Fruit fly (Drosophila melanogaster) whole organism, embryonic: ENCODE results near the gene VhaAC45RP.

Experiments
- BEAF-32 ChIP-seq: fragments of 200-800 bp; sonication (Bioruptor generic); optimal IDR thresholded peaks from 3 replicates; lab custom pipeline; 2017; ENCODE audit warnings: missing biosample characterization, missing genetic modification characterization, mild to moderate bottlenecking, moderate library complexity, missing genetic modification reagents
- CG10267 ChIP-seq: fragments of 200-800 bp; sonication (Bioruptor generic); optimal IDR thresholded peaks from 2 replicates; lab custom pipeline; 2018; ENCODE audit warnings: missing biosample characterization, mild to moderate bottlenecking, missing genetic modification characterization, moderate library complexity
- CG14441 ChIP-seq: fragments of 200-800 bp; sonication (Bioruptor generic); IDR thresholded peaks from 2 replicates; pipeline ENCODE4 v1.3.6; 2022; ENCODE audit warnings: missing biosample characterization, missing genetic modification characterization
- CG15696 ChIP-seq: fragments of 200-800 bp; sonication (Bioruptor generic); optimal IDR thresholded peaks from 2 replicates; lab custom pipeline; 2019; ENCODE audit warnings: missing biosample characterization, mild to moderate bottlenecking, missing genetic modification characterization, moderate library complexity
- CG1603 ChIP-seq: fragments of 200-800 bp; sonication (Bioruptor generic); optimal IDR thresholded peaks from 2 replicates; lab custom pipeline; 2019; ENCODE audit warnings: missing biosample characterization, mild to moderate bottlenecking, missing genetic modification characterization, moderate library complexity
- CG16779 ChIP-seq: fragments of 200-800 bp; sonication (Bioruptor generic); IDR thresholded peaks from 2 replicates; pipeline ENCODE4 v1.3.6; 2022; ENCODE audit warnings: missing biosample characterization, missing genetic modification characterization
- CG16863 ChIP-seq: fragments of 200-800 bp; sonication (Bioruptor generic); optimal IDR thresholded peaks from 3 replicates; lab custom pipeline; 2016; ENCODE audit warnings: missing biosample characterization, missing genetic modification characterization
- CG17186 ChIP-seq: fragments of 200-800 bp; sonication (Bioruptor generic); optimal IDR thresholded peaks from 3 replicates; lab custom pipeline; 2017; ENCODE audit warnings: missing biosample characterization, missing genetic modification reagents, missing genetic modification characterization
- CG17612 ChIP-seq: fragments of 200-800 bp; sonication (Bioruptor generic); IDR thresholded peaks from 2 replicates; pipeline ENCODE4 v1.3.6; 2022; ENCODE audit warnings: missing biosample characterization, missing genetic modification characterization
- CG17912 ChIP-seq: fragments of 200-800 bp; sonication (Bioruptor generic); optimal IDR thresholded peaks from 2 replicates; lab custom pipeline; 2018; ENCODE audit warnings: missing biosample characterization, mild to moderate bottlenecking, missing genetic modification characterization
- CG1832 ChIP-seq: fragments of 200-800 bp; sonication (Bioruptor generic); optimal IDR thresholded peaks from 2 replicates; lab custom pipeline; 2017; ENCODE audit warnings: missing biosample characterization, mild to moderate bottlenecking, missing genetic modification characterization, inconsistent platforms
- CG2129 ChIP-seq: fragments of 200-800 bp; sonication (Bioruptor generic); IDR thresholded peaks from 2 replicates; pipeline ENCODE4 v1.3.6; 2022; ENCODE audit warnings: missing biosample characterization, missing genetic modification characterization; ENCODE audit not compliant: partially characterized antibody
- CG2202 ChIP-seq: fragments of 200-800 bp; sonication (Bioruptor generic); optimal IDR thresholded peaks from 2 replicates; lab custom pipeline; 2018; ENCODE audit warnings: missing biosample characterization, mild to moderate bottlenecking, missing genetic modification characterization
- CG2678 ChIP-seq: fragments of 200-800 bp; sonication (Bioruptor generic); optimal IDR thresholded peaks from 3 replicates; lab custom pipeline; 2019; ENCODE audit warnings: missing biosample characterization, mild to moderate bottlenecking, missing genetic modification characterization, moderate library complexity
- CG30020 ChIP-seq: fragments of 200-800 bp; optimal IDR thresholded peaks from 2 replicates; lab custom pipeline; 2019; ENCODE audit warnings: missing biosample characterization, mild to moderate bottlenecking, missing genetic modification characterization, moderate library complexity
- CG30431 ChIP-seq: fragments of 200-800 bp; sonication (Bioruptor generic); optimal IDR thresholded peaks from 2 replicates; lab custom pipeline; 2017; ENCODE audit warnings: missing biosample characterization, missing genetic modification characterization
- CG31388 ChIP-seq: fragments of 200-800 bp; sonication (Bioruptor generic); optimal IDR thresholded peaks from 2 replicates; lab custom pipeline; 2016; ENCODE audit warnings: missing biosample characterization, missing genetic modification characterization
- CG6175 ChIP-seq: fragments of 200-800 bp; sonication (Bioruptor generic); IDR thresholded peaks from 3 replicates; pipeline ENCODE4 v1.3.6; 2022; ENCODE audit warnings: missing biosample characterization, missing genetic modification characterization
- CG7839 ChIP-seq: fragments of 200-800 bp; sonication (Bioruptor generic); optimal IDR thresholded peaks from 3 replicates; lab custom pipeline; 2018; ENCODE audit warnings: missing biosample characterization, mild to moderate bottlenecking, missing genetic modification characterization, moderate library complexity
- CG9932 ChIP-seq: fragments of 200-800 bp; sonication (Bioruptor generic); IDR thresholded peaks from 2 replicates; pipeline ENCODE4 v1.3.6; 2022; ENCODE audit warnings: missing biosample characterization, missing genetic modification characterization
- D19A ChIP-seq: fragments of 200-800 bp; optimal IDR thresholded peaks from 3 replicates; lab custom pipeline; 2019; ENCODE audit warnings: missing biosample characterization, mild to moderate bottlenecking, missing genetic modification characterization, moderate library complexity
- D19B ChIP-seq: fragments of 200-800 bp; sonication (Bioruptor generic); optimal IDR thresholded peaks from 2 replicates; lab custom pipeline; 2017; ENCODE audit warnings: missing biosample characterization, mild to moderate bottlenecking, missing genetic modification characterization
- Drgx ChIP-seq: fragments of 200-800 bp; sonication (Bioruptor generic); IDR thresholded peaks from 2 replicates; pipeline ENCODE4 v1.3.6; 2022; ENCODE audit warnings: missing biosample characterization, missing genetic modification characterization
- HmgD ChIP-seq: fragments of 200-800 bp; sonication (Bioruptor generic); optimal IDR thresholded peaks from 3 replicates; lab custom pipeline; 2016; ENCODE audit warnings: missing biosample characterization, missing genetic modification characterization
- Hr3 ChIP-seq: fragments of 200-800 bp; sonication (Bioruptor generic); optimal IDR thresholded peaks from 3 replicates; lab custom pipeline; 2016; ENCODE audit warnings: missing biosample characterization, missing genetic modification characterization
- Lpt ChIP-seq: fragments of >200 bp; optimal IDR thresholded peaks from 2 replicates; lab custom pipeline; 2018; ENCODE audit warnings: missing biosample characterization, missing genetic modification characterization
- MESR4 ChIP-seq: fragments of 200-800 bp; sonication (Bioruptor generic); optimal IDR thresholded peaks from 2 replicates; lab custom pipeline; 2018; ENCODE audit warnings: missing biosample characterization, mild to moderate bottlenecking, missing genetic modification characterization, moderate library complexity
- Med ChIP-seq: fragments of 200-800 bp; sonication (Bioruptor generic); peaks from one replicate; lab custom pipeline; 2016; ENCODE audit warnings: missing biosample characterization, missing genetic modification characterization, mild to moderate bottlenecking, inconsistent platforms, moderate library complexity
- ara ChIP-seq: fragments of 200-800 bp; sonication (Bioruptor generic); IDR thresholded peaks from 2 replicates; pipeline ENCODE4 v1.3.6; 2022; ENCODE audit warnings: missing biosample characterization, missing genetic modification characterization
- bigmax ChIP-seq: fragments of 200-800 bp; sonication (Bioruptor generic); optimal IDR thresholded peaks from 2 replicates; lab custom pipeline; 2018; ENCODE audit warnings: missing biosample characterization, mild to moderate bottlenecking, missing genetic modification characterization
- cg ChIP-seq: fragments of 200-800 bp; sonication (Bioruptor generic); optimal IDR thresholded peaks from 3 replicates; lab custom pipeline; 2019; ENCODE audit warnings: missing biosample characterization, mild to moderate bottlenecking, missing genetic modification characterization, moderate library complexity
- croc ChIP-seq: fragments of 200-800 bp; sonication (Bioruptor generic); conservative IDR thresholded peaks from 3 replicates; pipeline ENCODE4 v1.3.6; 2022; ENCODE audit warnings: missing biosample characterization, missing genetic modification characterization
- cwo ChIP-seq: fragments of 200-800 bp; sonication (Bioruptor generic); optimal IDR thresholded peaks from 3 replicates; lab custom pipeline; 2017; ENCODE audit warnings: missing biosample characterization, missing genetic modification characterization, mild to moderate bottlenecking, moderate library complexity, missing genetic modification reagents
- dmrt11E ChIP-seq: fragments of 200-800 bp; sonication (Bioruptor generic); optimal IDR thresholded peaks from 3 replicates; lab custom pipeline; 2018; ENCODE audit warnings: missing biosample characterization, mild to moderate bottlenecking, missing genetic modification characterization, moderate library complexity
- emc ChIP-seq: fragments of 200-800 bp; sonication (Bioruptor generic); optimal IDR thresholded peaks from 2 replicates; lab custom pipeline; 2016; ENCODE audit warnings: missing biosample characterization, missing genetic modification characterization
- esg ChIP-seq: fragments of 200-800 bp; sonication (Bioruptor generic); conservative IDR thresholded peaks from 2 replicates; pipeline ENCODE4 v1.3.6; 2022; ENCODE audit warnings: missing biosample characterization, missing genetic modification characterization
- ewg ChIP-seq: fragments of 200-800 bp; sonication (Bioruptor generic); optimal IDR thresholded peaks from 3 replicates; lab custom pipeline; 2017; ENCODE audit warnings: mild to moderate bottlenecking, missing biosample characterization, missing genetic modification reagents, missing genetic modification characterization
- kah ChIP-seq: fragments of 200-800 bp; sonication (Bioruptor generic); optimal IDR thresholded peaks from 2 replicates; lab custom pipeline; 2018; ENCODE audit warnings: missing biosample characterization, mild to moderate bottlenecking, missing genetic modification characterization
- kni ChIP-seq: fragments of 200-800 bp; sonication (Bioruptor generic); optimal IDR thresholded peaks from 3 replicates; lab custom pipeline; 2017; ENCODE audit warnings: mild to moderate bottlenecking, missing biosample characterization, missing genetic modification reagents, missing genetic modification characterization
- lov ChIP-seq, 2 experiments: fragments of 200-800 bp in 1 of 2; fragments of >200 bp in 1 of 2; sonication (Bioruptor generic) in 1 of 2; IDR thresholded peaks in 1 of 2; optimal IDR thresholded peaks in 1 of 2; 2 replicates in 1 of 2; 3 replicates in 1 of 2; pipeline versions ENCODE4 v1.3.6 to Lab custom; 2017 to 2022; ENCODE audit warnings: missing biosample characterization in 1 of 2, missing genetic modification characterization in 1 of 2
- pb ChIP-seq: fragments of 200-800 bp; sonication (Bioruptor generic); optimal IDR thresholded peaks from 3 replicates; lab custom pipeline; 2016; ENCODE audit warnings: missing biosample characterization, missing genetic modification characterization
- pfk ChIP-seq: fragments of 200-800 bp; sonication (Bioruptor generic); optimal IDR thresholded peaks from 2 replicates; lab custom pipeline; 2018; ENCODE audit warnings: missing biosample characterization, mild to moderate bottlenecking, missing genetic modification characterization, moderate library complexity
- pros ChIP-seq: fragments of 200-800 bp; sonication (Bioruptor generic); optimal IDR thresholded peaks from 3 replicates; lab custom pipeline; 2019; ENCODE audit warnings: missing biosample characterization, mild to moderate bottlenecking, missing genetic modification characterization, moderate library complexity
- sim ChIP-seq: fragments of 200-800 bp; sonication (Bioruptor generic); IDR thresholded peaks from 2 replicates; pipeline ENCODE4 v1.3.6; 2022; ENCODE audit warnings: missing biosample characterization, missing genetic modification characterization
- tio ChIP-seq: fragments of 200-800 bp; sonication (Bioruptor generic); optimal IDR thresholded peaks from 2 replicates; lab custom pipeline; 2017; ENCODE audit warnings: missing biosample characterization, missing genetic modification characterization, inconsistent platforms
- trh ChIP-seq: fragments of 200-800 bp; sonication (Bioruptor generic); optimal IDR thresholded peaks from 2 replicates; lab custom pipeline; 2016; ENCODE audit warnings: missing biosample characterization, missing genetic modification characterization
- tx ChIP-seq: fragments of 200-800 bp; sonication (Bioruptor generic); optimal IDR thresholded peaks from 2 replicates; lab custom pipeline; 2016; ENCODE audit warnings: missing biosample characterization, missing genetic modification characterization
- unpg ChIP-seq: fragments of 200-800 bp; sonication (Bioruptor generic); optimal IDR thresholded peaks from 3 replicates; lab custom pipeline; 2018; ENCODE audit warnings: missing biosample characterization, mild to moderate bottlenecking, missing genetic modification characterization, moderate library complexity

The VhaAC45RP gene

dm6 chr3R:30134063-30135047 is 31.9 kb downstream of the VhaAC45RP start, which contains the start of gene Tpi (continued):
- peak; percentile 62 for TF ChIP-seq unpg (GFP tag; lab: Kevin White, UChicago)
- TF ChIP-seq MESR4 = peak; percentile 43
- no peak for TF ChIP-seq Lpt
- TF ChIP-seq esg (GFP tag; lab: Robert Waterston, UW) = no peak
- TF ChIP-seq Hr3 (GFP tag; lab: Kevin White, UChicago) = no peak
- no peak for TF ChIP-seq tio (GFP tag; lab: Kevin White, UChicago)
- TF ChIP-seq CG30431 (GFP tag; lab: Kevin White, UChicago) = no peak
- TF ChIP-seq sim (GFP tag; lab: Robert Waterston, UW) = no peak
- TF ChIP-seq CG17612 (GFP tag; lab: Robert Waterston, UW) = no peak
- TF ChIP-seq D19A (tag; lab: Kevin White, UChicago) = peak; percentile 70
- TF ChIP-seq CG14441 = no peak
- TF ChIP-seq pfk = no peak
- no peak for TF ChIP-seq CG1603
- no peak for TF ChIP-seq ewg (GFP tag; lab: Kevin White, UChicago)
- peak; percentile 51 for TF ChIP-seq CG9932 (GFP tag; lab: Robert Waterston, UW)
- no peak for TF ChIP-seq pb (GFP tag; lab: Kevin White, UChicago)
- no peak for TF ChIP-seq CG17912 (GFP tag; lab: Kevin White, UChicago)
- no peak for TF ChIP-seq cg (GFP tag; lab: Kevin White, UChicago)
- TF ChIP-seq ara (GFP tag; lab: Robert Waterston, UW) = no peak
- TF ChIP-seq kah (GFP tag; lab: Kevin White, UChicago) = no peak
- TF ChIP-seq Drgx = no peak
- no peak for TF ChIP-seq cwo (GFP tag; lab: Kevin White, UChicago)
- TF ChIP-seq tx (GFP tag; lab: Kevin White, UChicago) = no peak
- no peak for TF ChIP-seq trh (GFP tag; lab: Kevin White, UChicago)
- TF ChIP-seq CG16863 = peak; percentile 21
- no peak for TF ChIP-seq croc (GFP tag; lab: Robert Waterston, UW)
- no peak for TF ChIP-seq CG17186 (GFP tag; lab: Kevin White, UChicago)
- no peak for TF ChIP-seq CG16779 (GFP tag; lab: Robert Waterston, UW)
- no peak for TF ChIP-seq emc
- no peak for TF ChIP-seq HmgD (GFP tag; lab: Kevin White, UChicago)
- no peak for TF ChIP-seq CG6175 (GFP tag; lab: Robert Waterston, UW)
- no peak for TF ChIP-seq lov (optimal IDR thresholded peaks at IDR 0.05; lab: Kevin White, UChicago)
- TF ChIP-seq lov (GFP tag; IDR thresholded peaks at IDR 0.05; lab: Robert Waterston, UW) = no peak
- peak; percentile 29 for TF ChIP-seq BEAF-32 (GFP tag; lab: Kevin White, UChicago)
- TF ChIP-seq Med = peak; percentile 83
- TF ChIP-seq D19B (GFP tag; lab: Kevin White, UChicago) = no peak
- TF ChIP-seq kni (GFP tag; lab: Kevin White, UChicago) = no peak
- no peak for TF ChIP-seq CG15696 (tag; lab: Kevin White, UChicago)
- TF ChIP-seq CG10267 (tag; lab: Kevin White, UChicago) = no peak
- TF ChIP-seq dmrt11E (tag; lab: Kevin White, UChicago) = no peak
- no peak for TF ChIP-seq pros (GFP tag; lab: Kevin White, UChicago)
- no peak for TF ChIP-seq CG7839
- TF ChIP-seq CG2202 = no peak
- no peak for TF ChIP-seq CG31388 (GFP tag; lab: Kevin White, UChicago)
- TF ChIP-seq CG30020 (tag; lab: Kevin White, UChicago) = no peak
- no peak for TF ChIP-seq CG2678 (tag; lab: Kevin White, UChicago)
- TF ChIP-seq bigmax (GFP tag; lab: Kevin White, UChicago) = no peak
- TF ChIP-seq CG1832 = no peak
- TF ChIP-seq CG2129 = no peak
